Worm (Caenorhabditis elegans) whole organism, late embryonic: ENCODE measurements around the gene Y105C5A.508.

Experiments
- C08G9.2 ChIP-seq: sonication (generic microtip); optimal IDR thresholded peaks from 2 replicates; lab custom pipeline; 2016; ENCODE audit warnings: mild to moderate bottlenecking, missing genetic modification characterization, moderate library complexity, missing compliant biosample characterization
- ama-1 ChIP-seq: fragments of 150-350 bp; optimal IDR thresholded peaks from 2 replicates; lab custom pipeline; 2014
- che-1 ChIP-seq: sonication (generic microtip); optimal IDR thresholded peaks from 2 replicates; lab custom pipeline; 2016; ENCODE audit warnings: mild to moderate bottlenecking, missing genetic modification characterization, missing compliant biosample characterization
- dmd-4 ChIP-seq: sonication (generic microtip); optimal IDR thresholded peaks from 2 replicates; lab custom pipeline; 2016; ENCODE audit warnings: borderline replicate concordance, missing genetic modification characterization, missing compliant biosample characterization
- eyg-1 ChIP-seq: sonication (generic microtip); optimal IDR thresholded peaks from 2 replicates; lab custom pipeline; 2016; ENCODE audit warnings: missing genotype, missing genetic modification characterization, missing compliant biosample characterization
- fkh-10 ChIP-seq: fragments of 150-350 bp; optimal IDR thresholded peaks from 2 replicates; lab custom pipeline; 2014; ENCODE audit warnings: missing biosample characterization, missing genetic modification reagents, missing genetic modification characterization
- nhr-11 ChIP-seq: fragments of 150-350 bp; optimal IDR thresholded peaks from 2 replicates; lab custom pipeline; 2014; ENCODE audit warnings: missing biosample characterization, missing genetic modification characterization
- ref-2 ChIP-seq: sonication (generic microtip); optimal IDR thresholded peaks from 2 replicates; lab custom pipeline; 2016; ENCODE audit warnings: missing genetic modification characterization, missing compliant biosample characterization
- tbx-2 ChIP-seq: sonication (generic microtip); optimal IDR thresholded peaks from 2 replicates; lab custom pipeline; 2016; ENCODE audit warnings: missing genetic modification characterization, missing compliant biosample characterization
- unc-86 ChIP-seq: sonication (generic microtip); optimal IDR thresholded peaks from 2 replicates; lab custom pipeline; 2016; ENCODE audit warnings: missing genetic modification characterization, missing compliant biosample characterization

ce11 chrIV:15631217-15631616 lies 47.5 kb downstream of the Y105C5A.508 start, which contains the start of gene Y105C5A.9:
- TF ChIP-seq tbx-2 (tag; lab: Kevin White, UChicago) (no peak), fkh-10 (GFP tag; lab: Kevin White, UChicago) (no peak), eyg-1 (tag; lab: Kevin White, UChicago) (no peak), che-1 (tag; lab: Kevin White, UChicago) (no peak), nhr-11 (tag; lab: Kevin White, UChicago) (no peak), dmd-4 (tag; lab: Kevin White, UChicago) (no peak), ama-1 (no peak), ref-2 (no peak), C08G9.2 (no peak), unc-86 (no peak)
